Worm (Caenorhabditis elegans) whole organism, midembryonic: ENCODE measurements around the gene R13D11.1.

Source experiments
- cog-1 ChIP-seq: sonication (generic microtip); optimal IDR thresholded peaks from 2 replicates; lab custom pipeline; 2016; ENCODE audit warnings: missing genetic modification characterization, missing compliant biosample characterization
- flt-1 ChIP-seq: fragments of 200-800 bp; sonication (Bioruptor generic); IDR thresholded peaks from 2 replicates; pipeline ENCODE4 v1.3.6; 2022; ENCODE audit warnings: missing genetic modification characterization, missing compliant biosample characterization
- klf-2 ChIP-seq: fragments of 200-800 bp; sonication (Bioruptor generic); conservative IDR thresholded peaks from 2 replicates; pipeline ENCODE4 v1.3.6; 2022; ENCODE audit warnings: missing genetic modification reagents, missing genetic modification characterization, missing compliant biosample characterization
- ztf-23 ChIP-seq: fragments of 200-800 bp; sonication (Bioruptor generic); IDR thresholded peaks from 2 replicates; pipeline ENCODE4 v1.3.6; 2022; ENCODE audit warnings: missing genetic modification reagents, missing genetic modification characterization, missing compliant biosample characterization

DNA sequence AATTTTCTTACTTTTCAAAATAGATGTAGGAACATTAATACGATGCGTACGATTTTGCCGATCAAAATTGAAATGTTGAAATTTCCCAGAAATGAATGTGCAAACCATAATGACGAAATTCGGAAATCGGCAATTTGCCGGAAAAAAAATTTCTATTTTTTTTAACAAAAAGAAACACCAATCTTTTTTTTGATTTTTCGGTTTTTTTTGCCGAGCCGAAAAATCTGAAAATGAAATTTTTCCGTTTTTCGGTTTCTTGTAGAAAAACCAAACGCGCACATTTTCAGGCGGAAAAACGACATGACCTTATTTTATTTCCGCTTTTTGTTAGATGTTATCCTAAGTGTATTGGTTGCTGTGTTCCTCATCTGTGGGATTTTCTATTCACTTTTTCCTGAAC lies 30.2 kb downstream of the R13D11.1 start, which contains the start of gene srbc-13:
- TF ChIP-seq cog-1 (no peak), flt-1 (no peak), klf-2 (no peak), ztf-23 (no peak)
